Worm (Caenorhabditis elegans) whole organism, midembryonic: ENCODE results near the gene Y57A10C.8.

Experiments used
- flt-1 ChIP-seq: fragments of 200-800 bp; sonication (Bioruptor generic); IDR thresholded peaks from 2 replicates; pipeline ENCODE4 v1.3.6; 2022; ENCODE audit warnings: missing genetic modification characterization, missing compliant biosample characterization
- klf-2 ChIP-seq: fragments of 200-800 bp; sonication (Bioruptor generic); conservative IDR thresholded peaks from 2 replicates; pipeline ENCODE4 v1.3.6; 2022; ENCODE audit warnings: missing genetic modification reagents, missing genetic modification characterization, missing compliant biosample characterization
- med-1 ChIP-seq: sonication (generic microtip); optimal IDR thresholded peaks from 2 replicates; lab custom pipeline; 2017; ENCODE audit warnings: missing genetic modification characterization, mild to moderate bottlenecking, missing compliant biosample characterization, antibody characterized with exemption, missing genetic modification reagents; ENCODE audit not compliant: insufficient read depth
- ref-1 ChIP-seq: fragments of 200-800 bp; sonication (Bioruptor generic); conservative IDR thresholded peaks from 2 replicates; pipeline ENCODE4 v1.3.6; 2022; ENCODE audit warnings: missing genetic modification reagents, missing genetic modification characterization, missing compliant biosample characterization

ce11 chrII:12389783-12390182 is 39.9 kb downstream of the Y57A10C.8 start, which contains the start of gene Y57A10B.6:
- TF ChIP-seq klf-2 (no peak), flt-1 (no peak), ref-1 (GFP tag; lab: Robert Waterston, UW) (no peak), med-1 (no peak)
